Worm (Caenorhabditis elegans): ENCODE measurements around the gene sre-35.

Gene sre-35

DNA sequence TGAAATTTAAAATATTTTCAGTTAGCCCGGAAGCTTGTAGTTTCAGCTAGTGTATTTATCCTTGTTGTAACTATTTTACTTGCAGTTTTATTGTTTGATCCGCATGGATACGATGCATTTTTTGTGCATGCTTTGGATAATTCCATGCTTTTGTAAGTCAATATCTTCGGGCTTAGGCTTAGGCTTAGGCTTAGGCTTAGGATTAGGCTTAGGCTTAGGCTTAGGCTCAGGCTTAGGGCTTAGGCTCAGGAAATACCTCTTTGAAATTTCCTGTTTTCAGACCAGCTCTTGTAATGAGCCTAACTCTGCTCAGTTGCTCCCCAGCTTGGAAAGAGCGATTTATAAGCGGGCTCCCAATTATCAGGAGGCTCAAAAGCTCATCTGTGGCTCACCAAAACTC is 14.4 kb upstream of the sre-35 start, which contains the start of gene srg-16:
srg-16 (plus strand) TSS at position 87 of the 400 bp plus-strand sequence.
- TF ChIP-seq C16A3.4 (tag; optimal IDR thresholded peaks at IDR 0.05) (no peak), egl-27 (tag; optimal IDR thresholded peaks at IDR 0.05) (no peak), nhr-19 (GFP tag; conservative IDR thresholded peaks at IDR 0.05) (no peak)

DNA sequence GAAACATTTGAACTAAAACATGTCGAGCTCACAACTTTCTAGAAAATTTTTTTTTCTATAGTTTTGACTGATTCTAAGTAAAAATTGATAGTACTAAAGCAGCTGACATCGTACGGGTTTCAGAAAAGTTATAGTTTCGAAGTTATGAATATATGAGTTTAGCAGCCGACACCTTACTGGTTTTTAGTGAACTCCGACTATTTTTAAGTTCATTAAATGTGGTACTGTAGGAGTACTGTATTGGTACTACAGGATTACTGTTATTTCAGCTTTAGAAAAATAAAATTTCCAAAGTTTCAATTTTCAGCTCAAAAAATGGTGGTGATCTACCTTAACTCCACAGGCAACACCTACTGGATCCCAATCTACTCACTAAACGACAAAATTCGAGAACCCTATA is 12.9 kb upstream of the sre-35 start, which contains the start of gene sre-37:
sre-37 (plus strand) TSS at position 301 of the 400 bp plus-strand sequence.
- TF ChIP-seq irx-1 (tag; optimal IDR thresholded peaks at IDR 0.05), result no peak
- no peak for TF ChIP-seq nhr-77 (tag; optimal IDR thresholded peaks at IDR 0.05)
- TF ChIP-seq ceh-88 (GFP tag; IDR thresholded peaks at IDR 0.05), result no peak
- TF ChIP-seq nhr-47 (tag; optimal IDR thresholded peaks at IDR 0.05), result no peak
- no peak for TF ChIP-seq sox-4 (tag; optimal IDR thresholded peaks at IDR 0.05)
- TF ChIP-seq zip-4 (GFP tag; optimal IDR thresholded peaks at IDR 0.05), result no peak
- TF ChIP-seq lsy-2 (tag; optimal IDR thresholded peaks at IDR 0.05), result no peak
- no peak for TF ChIP-seq elt-3 (tag; optimal IDR thresholded peaks at IDR 0.05)

DNA sequence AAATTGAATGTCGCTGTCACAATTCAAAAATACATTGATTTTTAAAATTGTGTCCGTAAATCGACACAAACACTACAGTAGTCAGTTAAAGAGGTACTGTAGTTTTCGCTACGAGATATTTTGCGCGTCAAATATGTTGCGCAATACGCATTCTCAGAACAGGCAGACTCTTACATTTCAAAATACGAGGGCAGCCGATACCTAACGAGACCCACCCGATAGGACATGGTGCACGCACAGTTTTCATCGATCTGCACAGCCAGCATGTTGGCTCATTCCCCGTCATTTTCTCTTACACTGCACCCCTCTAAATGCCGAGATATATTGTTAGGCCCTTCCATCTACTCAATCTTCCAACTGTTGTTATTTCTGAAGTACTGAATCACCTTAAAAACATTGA is 9.6 kb upstream of the sre-35 start, which contains the start of gene F15A4.2:
F15A4.2 (plus strand) TSS at position 301 of the 400 bp plus-strand sequence.
- TF ChIP-seq efl-3 (GFP tag; optimal IDR thresholded peaks at IDR 0.05) (no peak), ztf-4 (tag; optimal IDR thresholded peaks at IDR 0.05) (no peak), pqm-1 (tag; optimal IDR thresholded peaks at IDR 0.05) (no peak), ceh-63 (GFP tag; optimal IDR thresholded peaks at IDR 0.05) (no peak), C16A3.4 (tag; optimal IDR thresholded peaks at IDR 0.05) (no peak), tlp-1 (tag; optimal IDR thresholded peaks at IDR 0.05) (no peak), nhr-19 (GFP tag; conservative IDR thresholded peaks at IDR 0.05) (no peak)

DNA sequence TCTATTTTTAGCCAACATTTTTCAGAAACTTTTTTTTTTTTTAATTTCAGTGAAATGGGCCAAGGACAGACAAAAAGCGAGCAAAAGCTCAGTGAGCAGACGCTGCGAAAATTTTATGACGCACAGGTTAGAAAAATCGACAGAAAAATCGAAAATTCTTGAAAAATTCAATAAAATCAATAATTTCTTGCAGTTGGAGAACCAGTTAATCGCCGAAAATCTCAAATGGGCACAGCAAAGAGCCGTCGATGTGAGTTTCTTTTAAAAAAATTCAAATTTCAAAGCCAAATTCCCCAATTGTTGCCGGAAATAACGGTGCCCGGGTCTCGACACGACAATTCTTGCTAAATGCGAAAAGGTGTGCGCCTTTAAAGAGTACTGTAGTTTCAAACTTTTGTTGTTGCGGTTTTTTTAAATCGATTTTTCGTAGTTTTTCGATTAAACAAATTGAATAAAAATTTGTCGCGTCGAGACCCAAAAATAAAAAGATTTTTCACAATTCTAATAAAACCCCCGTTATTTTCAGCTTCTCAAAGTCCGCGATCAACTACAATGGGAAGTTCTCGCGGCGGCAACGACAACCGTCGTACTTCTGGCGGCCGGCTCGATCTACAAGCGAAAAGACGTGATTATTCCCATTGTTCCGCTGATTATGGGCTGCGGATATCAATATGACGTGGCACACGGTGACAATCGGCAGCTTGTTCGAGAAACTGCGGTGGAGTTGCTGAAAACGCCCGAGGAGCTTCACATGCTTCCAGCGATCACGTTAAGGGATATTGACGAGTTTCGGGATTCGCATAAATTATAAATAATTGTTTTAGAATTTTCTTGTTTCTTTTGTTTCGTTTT is 8.2 kb upstream of the sre-35 start, which contains the start of gene tag-280:
tag-280 (plus strand) TSS at position 51 of the 852 bp plus-strand sequence.
- no peak for TF ChIP-seq efl-1 (optimal IDR thresholded peaks at IDR 0.05)
- TF ChIP-seq efl-1 (GFP tag; optimal IDR thresholded peaks at IDR 0.05 in 1 of 2), result peak in 1 of 2 experiments; percentile 59
- no peak for TF ChIP-seq alr-1 (tag; optimal IDR thresholded peaks at IDR 0.05; ENCODE audit: borderline replicate concordance)
- no peak for TF ChIP-seq ztf-11 (tag; optimal IDR thresholded peaks at IDR 0.05)
- no peak for TF ChIP-seq skn-1 (tag; optimal IDR thresholded peaks at IDR 0.05)
- no peak for TF ChIP-seq ceh-82 (tag; optimal IDR thresholded peaks at IDR 0.05)

DNA sequence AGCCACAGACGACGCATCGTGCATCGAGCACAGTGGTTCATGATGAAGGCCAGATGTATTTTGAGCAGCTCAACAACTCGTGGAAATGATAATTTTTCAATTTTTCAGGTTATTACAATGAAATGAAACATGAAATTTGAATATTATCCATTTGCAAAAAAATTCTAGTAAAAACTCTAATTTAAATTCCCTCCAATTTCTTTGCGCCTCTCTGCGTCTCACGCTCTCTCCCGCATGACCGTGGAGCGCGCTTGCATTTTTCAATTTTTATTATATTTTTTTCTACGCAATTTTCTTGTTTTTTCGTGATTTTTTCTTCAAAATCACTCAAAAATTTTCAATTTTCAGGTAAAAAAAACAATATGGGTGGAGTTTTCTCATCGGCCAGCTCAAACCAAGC is 6.8 kb upstream of the sre-35 start, which contains the start of gene tag-281:
tag-281 (plus strand) TSS at position 340 of the 400 bp plus-strand sequence.
- TF ChIP-seq lsy-2 (tag; optimal IDR thresholded peaks at IDR 0.05) (peak; percentile 91 to 93), F16B12.6 (tag; optimal IDR thresholded peaks at IDR 0.05) (peak; percentile 72), nhr-90 (tag; optimal IDR thresholded peaks at IDR 0.05; ENCODE audit: poor library complexity) (peak; percentile 90), jun-1 (tag; optimal IDR thresholded peaks at IDR 0.05) (peak; percentile 86), lin-39 (tag; optimal IDR thresholded peaks at IDR 0.05) (peak; percentile 84), aly-2 (tag; optimal IDR thresholded peaks at IDR 0.05) (peak; percentile 56), nhr-71 (tag; optimal IDR thresholded peaks at IDR 0.05) (peak; percentile 94), ztf-4 (tag; optimal IDR thresholded peaks at IDR 0.05) (peak; percentile 16), ceh-88 (GFP tag; IDR thresholded peaks at IDR 0.05) (peak; percentile 54; the same call in 1 of the 2 replicates), nhr-77 (tag; optimal IDR thresholded peaks at IDR 0.05) (peak; percentile 21), snpc-4 (tag; optimal IDR thresholded peaks at IDR 0.05) (peak; percentile 85), unc-62 (GFP tag; optimal IDR thresholded peaks at IDR 0.05) (no peak), zip-4 (GFP tag; optimal IDR thresholded peaks at IDR 0.05) (peak; percentile 42), xbp-1 (tag; optimal IDR thresholded peaks at IDR 0.05) (peak; percentile 87), zag-1 (tag; optimal IDR thresholded peaks at IDR 0.05) (no peak), unc-30 (tag; optimal IDR thresholded peaks at IDR 0.05) (no peak), efl-1 (optimal IDR thresholded peaks at IDR 0.05) (peak; percentile 97 to 99), efl-1 (GFP tag; optimal IDR thresholded peaks at IDR 0.05 in 1 of 2) (peak; percentile 98 to 100), nhr-12 (tag; optimal IDR thresholded peaks at IDR 0.05) (no peak), mdl-1 (tag; optimal IDR thresholded peaks at IDR 0.05) (peak in 1 of 2 experiments; percentile 69), fos-1 (tag; optimal IDR thresholded peaks at IDR 0.05) (peak; percentile 78), mab-9 (GFP tag; IDR thresholded peaks at IDR 0.05) (peak; percentile 54; the same call in 1 of the 2 replicates), sup-37 (GFP tag; optimal IDR thresholded peaks at IDR 0.05) (peak; percentile 47), egl-27 (tag; optimal IDR thresholded peaks at IDR 0.05) (no peak), tbx-2 (tag; optimal IDR thresholded peaks at IDR 0.05) (peak; percentile 87), pqm-1 (tag; optimal IDR thresholded peaks at IDR 0.05) (no peak), unc-86 (tag; optimal IDR thresholded peaks at IDR 0.05) (peak; percentile 86), ets-5 (GFP tag; IDR thresholded peaks at IDR 0.05) (no peak), pax-3 (tag; optimal IDR thresholded peaks at IDR 0.05) (peak; percentile 76)

All from whole organism, L1 larva.